Worm (Caenorhabditis elegans) whole organism, L4 larva: ENCODE measurements around the gene eppl-1.
"Not testable (repeated sequence)": the region's sequence is repeated elsewhere in the genome, so short reads cannot be mapped to it uniquely, and the experiment has no call there.

Source experiments
- F26F4.8 ChIP-seq: fragments of 200-800 bp; sonication (Bioruptor generic); conservative IDR thresholded peaks from 2 replicates; pipeline ENCODE4 v1.3.6; 2022; ENCODE audit warnings: missing genetic modification characterization, missing compliant biosample characterization
- Y105C5A.15 ChIP-seq: fragments of 200-800 bp; sonication (Bioruptor generic); IDR thresholded peaks from 2 replicates; pipeline ENCODE4 v1.3.6; 2022; ENCODE audit warnings: missing genetic modification characterization, missing compliant biosample characterization
- aha-1 ChIP-seq: fragments of 150-350 bp; peaks from one replicate; lab custom pipeline; 2014; ENCODE audit warnings: missing biosample characterization, missing genetic modification characterization
- ceh-20 ChIP-seq: fragments of 200-800 bp; sonication (Bioruptor generic); IDR thresholded peaks from 2 replicates; pipeline ENCODE4 v1.3.6; 2022; ENCODE audit warnings: missing genetic modification reagents, missing genetic modification characterization, missing compliant biosample characterization
- ces-1 ChIP-seq: fragments of 150-350 bp; sonication (generic microtip); optimal IDR thresholded peaks from 4 replicates; lab custom pipeline; 2014; ENCODE audit warnings: missing biosample characterization, missing genetic modification reagents, missing genetic modification characterization
- daf-19 ChIP-seq: fragments of 200-800 bp; sonication (Bioruptor generic); conservative IDR thresholded peaks from 2 replicates; pipeline ENCODE4 v1.3.6; 2022; ENCODE audit warnings: missing genetic modification characterization, missing compliant biosample characterization
- daf-8 ChIP-seq: fragments of 200-800 bp; sonication (Bioruptor generic); IDR thresholded peaks from 2 replicates; pipeline ENCODE4 v1.3.6; 2022; ENCODE audit warnings: missing genetic modification characterization, missing compliant biosample characterization
- dmd-6 ChIP-seq: fragments of 200-800 bp; sonication (Bioruptor generic); IDR thresholded peaks from 2 replicates; pipeline ENCODE4 v1.3.6; 2022; ENCODE audit warnings: missing genetic modification reagents, missing genetic modification characterization, missing compliant biosample characterization
- gei-8 ChIP-seq: fragments of 200-800 bp; sonication (Bioruptor generic); optimal IDR thresholded peaks from 2 replicates; lab custom pipeline; 2018; ENCODE audit warnings: mild to moderate bottlenecking, missing genetic modification characterization, missing compliant biosample characterization
- hlh-11 ChIP-seq: fragments of 200-800 bp; sonication (Bioruptor generic); optimal IDR thresholded peaks from 2 replicates; lab custom pipeline; 2018; ENCODE audit warnings: mild to moderate bottlenecking, missing genetic modification characterization, missing compliant biosample characterization
- hlh-30 ChIP-seq: sonication (generic microtip); optimal IDR thresholded peaks from 2 replicates; lab custom pipeline; 2017; ENCODE audit warnings: antibody characterized with exemption, mild to moderate bottlenecking, missing genetic modification characterization, missing compliant biosample characterization; ENCODE audit not compliant: insufficient read depth
- hmg-1.1 ChIP-seq: fragments of 200-800 bp; sonication (Bioruptor generic); IDR thresholded peaks from 2 replicates; pipeline ENCODE4 v1.3.6; 2022; ENCODE audit warnings: missing genetic modification reagents, missing genetic modification characterization, missing compliant biosample characterization
- lim-7 ChIP-seq: fragments of 200-800 bp; sonication (Bioruptor generic); IDR thresholded peaks from 2 replicates; pipeline ENCODE4 v1.3.6; 2022; ENCODE audit warnings: missing genetic modification characterization, missing compliant biosample characterization
- lin-1 ChIP-seq: fragments of 200-800 bp; sonication (Bioruptor generic); IDR thresholded peaks from 2 replicates; pipeline ENCODE4 v1.3.6; 2022; ENCODE audit warnings: missing genetic modification reagents, missing genetic modification characterization, missing compliant biosample characterization
- mdl-1 ChIP-seq, 2 experiments: fragments of 150-350 bp in 1 of 2; sonication (generic microtip) in 1 of 2; optimal IDR thresholded peaks; 2 replicates each; lab custom pipeline; 2014 to 2017; ENCODE audit warnings: missing biosample characterization in 2 of 2, missing genetic modification characterization in 2 of 2
- mdt-29 ChIP-seq: fragments of 200-800 bp; sonication (Bioruptor generic); IDR thresholded peaks from 2 replicates; pipeline ENCODE4 v1.3.6; 2022; ENCODE audit warnings: missing genetic modification reagents, missing genetic modification characterization, missing compliant biosample characterization
- mxl-2 ChIP-seq: fragments of 200-800 bp; sonication (Bioruptor generic); conservative IDR thresholded peaks from 2 replicates; pipeline ENCODE4 v1.3.6; 2022; ENCODE audit warnings: missing genetic modification reagents, missing genetic modification characterization, missing compliant biosample characterization
- mxl-3 ChIP-seq: fragments of 200-800 bp; sonication (Bioruptor generic); optimal IDR thresholded peaks from 2 replicates; lab custom pipeline; 2018; ENCODE audit warnings: mild to moderate bottlenecking, missing genetic modification characterization, missing compliant biosample characterization
- nhr-10 ChIP-seq: fragments of 150-350 bp; optimal IDR thresholded peaks from 2 replicates; lab custom pipeline; 2014; ENCODE audit warnings: missing biosample characterization, missing genetic modification characterization
- nhr-28 ChIP-seq: fragments of 150-350 bp; optimal IDR thresholded peaks from 2 replicates; lab custom pipeline; 2014; ENCODE audit warnings: missing biosample characterization, missing genetic modification characterization
- nhr-6 ChIP-seq: fragments of 150-350 bp; optimal IDR thresholded peaks from 2 replicates; lab custom pipeline; 2014; ENCODE audit warnings: missing biosample characterization, missing genetic modification characterization
- nhr-77 ChIP-seq: fragments of 150-350 bp; optimal IDR thresholded peaks from 2 replicates; lab custom pipeline; 2014; ENCODE audit warnings: missing biosample characterization, missing genetic modification characterization
- pha-4 ChIP-seq, 2 experiments: fragments of 150-350 bp in 1 of 2; fragments of 200-800 bp in 1 of 2; sonication (Bioruptor generic) in 1 of 2; IDR thresholded peaks in 1 of 2; optimal IDR thresholded peaks in 1 of 2; 2 replicates each; pipeline versions ENCODE4 v1.3.6 to Lab custom; 2014 to 2022; ENCODE audit warnings: missing genetic modification characterization in 2 of 2, missing genetic modification reagents in 2 of 2, missing biosample characterization in 1 of 2, missing compliant biosample characterization in 1 of 2
- php-3 ChIP-seq: fragments of 200-800 bp; sonication (Bioruptor generic); IDR thresholded peaks from 2 replicates; pipeline ENCODE4 v1.3.6; 2022; ENCODE audit warnings: missing genetic modification reagents, missing genetic modification characterization, missing compliant biosample characterization
- pqm-1 ChIP-seq: sonication (generic microtip); optimal IDR thresholded peaks from 2 replicates; lab custom pipeline; 2017; ENCODE audit warnings: missing biosample characterization, missing genetic modification characterization
- snpc-4 ChIP-seq: fragments of 150-350 bp; optimal IDR thresholded peaks from 2 replicates; lab custom pipeline; 2014; ENCODE audit warnings: missing biosample characterization, missing genetic modification characterization
- unc-130 ChIP-seq: sonication (generic microtip); optimal IDR thresholded peaks from 2 replicates; lab custom pipeline; 2016; ENCODE audit warnings: missing genetic modification reagents, missing genetic modification characterization, missing compliant biosample characterization
- unc-39 ChIP-seq: sonication (generic microtip); optimal IDR thresholded peaks from 2 replicates; lab custom pipeline; 2017; ENCODE audit warnings: missing biosample characterization, missing genetic modification characterization
- unc-62 ChIP-seq, 3 experiments: fragments of 150-350 bp in 1 of 3; sonication (generic microtip); optimal IDR thresholded peaks in 2 of 3; peaks in 1 of 3; 1 replicate in 1 of 3; 2 replicates in 2 of 3; lab custom pipeline; 2014 to 2017; ENCODE audit warnings: missing biosample characterization in 3 of 3, missing genetic modification characterization in 3 of 3, missing genetic modification reagents in 3 of 3, missing genotype in 1 of 3
- vab-7 ChIP-seq: fragments of 200-800 bp; sonication (Bioruptor generic); IDR thresholded peaks from 2 replicates; pipeline ENCODE4 v1.3.6; 2022; ENCODE audit warnings: missing genetic modification reagents, missing genetic modification characterization, missing compliant biosample characterization
- zag-1 ChIP-seq: fragments of 150-350 bp; optimal IDR thresholded peaks from 2 replicates; lab custom pipeline; 2014; ENCODE audit warnings: missing biosample characterization, missing genetic modification characterization
- zip-11 ChIP-seq: fragments of 200-800 bp; sonication (Bioruptor generic); IDR thresholded peaks from 2 replicates; pipeline ENCODE4 v1.3.6; 2022; ENCODE audit warnings: missing genetic modification characterization, missing compliant biosample characterization
- zip-2 ChIP-seq: fragments of 150-350 bp; optimal IDR thresholded peaks from 2 replicates; lab custom pipeline; 2014; ENCODE audit warnings: missing biosample characterization, missing genetic modification characterization

eppl-1 gene

DNA sequence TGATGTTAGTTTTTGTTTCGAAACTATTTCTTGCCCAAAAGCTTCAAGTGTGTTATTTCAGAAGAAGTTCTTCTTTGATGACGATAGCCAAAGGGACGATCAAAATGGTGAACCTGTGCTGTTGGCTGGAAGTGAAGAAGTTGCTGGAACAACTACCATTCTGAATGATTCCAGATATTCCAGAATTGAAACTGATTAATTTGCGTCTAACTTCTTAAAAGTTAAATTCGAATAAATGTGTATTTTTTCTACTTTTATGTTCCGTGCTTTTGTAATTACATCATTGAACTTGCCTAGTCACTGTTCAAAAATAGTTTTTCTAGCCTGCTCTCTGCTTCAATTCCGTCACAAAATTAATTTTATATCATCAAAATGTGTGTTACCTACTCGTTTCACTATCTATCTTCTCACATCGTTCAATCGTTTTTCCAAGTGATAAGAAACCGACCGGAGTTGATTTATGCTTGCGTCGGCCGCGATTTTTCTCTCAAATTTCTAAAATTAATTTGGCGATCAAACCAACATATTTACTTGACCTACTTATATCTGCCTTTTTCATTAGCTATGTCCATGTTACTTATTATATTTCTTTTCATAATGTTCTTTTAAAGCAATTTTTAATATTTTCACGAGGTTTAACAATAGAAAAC is 23.6 kb upstream of the eppl-1 start:
- TF ChIP-seq dmd-6 (GFP tag; lab: Robert Waterston, UW) (peak; percentile 57; the same call in 1 of the 2 replicates), mxl-3 (peak; percentile 35), zag-1 (tag; lab: Kevin White, UChicago) (no peak), pqm-1 (tag; lab: Kevin White, UChicago) (peak; percentile 76), aha-1 (peak; percentile 94), daf-19 (no peak), mdl-1 (tag; optimal IDR thresholded peaks at IDR 0.05; lab: Kevin White, UChicago) (peak in 1 of 2 experiments; percentile 44), php-3 (peak; percentile 73), hlh-11 (tag; lab: Kevin White, UChicago) (peak; percentile 47), Y105C5A.15 (GFP tag; lab: Robert Waterston, UW) (no peak), hlh-30 (tag; lab: Kevin White, UChicago) (no peak), unc-39 (no peak), ceh-20 (GFP tag; lab: Robert Waterston, UW) (no peak), mxl-2 (GFP tag; lab: Robert Waterston, UW) (no peak), ces-1 (GFP tag; lab: Kevin White, UChicago) (no peak), daf-8 (GFP tag; lab: Robert Waterston, UW) (no peak), nhr-77 (tag; lab: Kevin White, UChicago) (peak; percentile 26), unc-62 (GFP tag; optimal IDR thresholded peaks at IDR 0.05 in 1 of 2; lab: Kevin White, UChicago) (peak in 1 of 2 experiments; percentile 96), unc-62 (tag; optimal IDR thresholded peaks at IDR 0.05; lab: Kevin White, UChicago) (no peak), unc-130 (no peak), hmg-1.1 (no peak), nhr-28 (peak; percentile 82), lim-7 (GFP tag; lab: Robert Waterston, UW) (no peak), nhr-6 (tag; lab: Kevin White, UChicago) (no peak)
- TF ChIP-seq, all 104 proteins: peak for 10

DNA sequence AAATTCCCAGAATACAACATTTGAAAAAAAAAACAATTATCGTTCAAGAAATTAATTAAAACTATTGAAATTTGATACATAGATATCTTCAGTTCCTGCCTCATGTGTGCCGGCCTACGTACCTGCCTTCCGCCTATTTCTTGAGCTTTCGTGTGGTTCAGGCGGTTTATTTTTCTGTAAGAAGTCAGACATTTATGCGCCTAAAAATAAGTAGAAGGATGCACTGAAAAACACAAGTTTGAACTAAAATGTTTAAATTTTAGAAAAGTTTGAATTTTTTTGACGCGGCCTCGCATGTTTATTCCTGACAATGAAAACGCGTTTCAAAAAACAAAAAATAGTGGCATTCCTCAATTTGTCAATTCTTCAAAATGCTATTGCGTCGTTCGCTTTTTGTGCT is 22.2 kb upstream of the eppl-1 start, which contains the start of gene C28C12.11:
Gene C28C12.11, plus strand, starts transcription at position 301 of the 400 bp plus-strand sequence.
- TF ChIP-seq aha-1 (peak; percentile 4), zip-2 (tag; lab: Kevin White, UChicago) (no peak), unc-62 (GFP tag; optimal IDR thresholded peaks at IDR 0.05 in 1 of 2; lab: Kevin White, UChicago) (peak in 1 of 2 experiments; percentile 70), unc-62 (tag; optimal IDR thresholded peaks at IDR 0.05; lab: Kevin White, UChicago) (no peak), zip-11 (GFP tag; lab: Robert Waterston, UW) (no peak), mdl-1 (tag; optimal IDR thresholded peaks at IDR 0.05; lab: Kevin White, UChicago) (no peak)

DNA sequence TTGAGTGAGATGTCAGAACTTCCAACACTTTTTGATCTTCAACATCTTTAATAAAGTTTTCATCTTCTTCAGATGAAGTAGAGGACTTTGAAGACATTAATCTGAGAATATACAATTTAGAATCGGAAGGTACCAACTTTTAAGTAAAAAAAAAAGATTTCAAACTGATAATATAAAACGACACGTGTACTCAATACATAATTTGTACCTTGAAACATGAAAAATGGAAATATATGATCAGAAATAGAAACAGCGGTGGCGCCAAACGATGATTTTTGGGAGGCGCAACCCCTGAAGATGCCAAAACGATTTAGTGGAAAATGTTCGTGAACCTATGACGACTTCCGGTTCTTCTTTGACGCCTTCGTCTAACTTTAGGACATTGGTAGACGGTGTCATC is 20.9 kb upstream of the eppl-1 start, which contains the start of gene oat-1:
Gene oat-1, minus strand, starts transcription at position 101 of the 400 bp plus-strand sequence.
- TF ChIP-seq nhr-10 (no peak), gei-8 (no peak), snpc-4 (tag; lab: Kevin White, UChicago) (no peak)

DNA sequence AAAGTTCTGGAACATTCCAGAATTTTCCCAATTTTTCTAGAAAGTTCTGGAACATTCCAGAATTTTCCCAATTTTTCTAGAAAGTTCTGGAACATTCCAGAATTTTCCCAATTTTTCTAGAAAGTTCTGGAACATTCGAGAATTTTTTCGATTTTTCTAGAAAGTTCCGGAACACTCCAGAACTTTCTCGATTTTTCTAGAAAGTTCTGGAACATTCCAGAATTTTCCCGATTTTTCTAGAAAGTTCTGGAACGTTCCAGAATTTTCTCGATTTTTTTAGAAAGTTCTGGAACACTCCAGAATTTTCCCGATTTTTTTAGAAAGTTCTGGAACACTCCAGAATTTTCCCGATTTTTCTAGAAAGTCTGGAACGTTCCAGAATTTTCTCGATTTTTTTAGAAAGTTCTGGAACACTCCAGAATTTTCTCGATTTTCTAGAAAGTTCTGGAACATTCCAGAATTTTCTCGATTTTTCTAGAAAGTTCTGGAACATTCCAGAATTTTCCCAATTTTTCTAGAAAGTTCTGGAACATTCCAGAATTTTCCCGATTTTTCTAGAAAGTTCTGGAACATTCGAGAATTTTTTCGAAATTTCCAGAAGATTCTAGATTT is 17.3 kb upstream of the eppl-1 start:
- peak; percentile 73; the same call in 1 of the 2 replicates for TF ChIP-seq Y105C5A.15 (GFP tag; lab: Robert Waterston, UW)
- 0 out of 2 replicates have a peak, but pooled peaks have one; percentile 42 for TF ChIP-seq lim-7 (GFP tag; lab: Robert Waterston, UW)
- 0 out of 2 replicates have a peak, but pooled peaks have one; percentile 8 for TF ChIP-seq lin-1 (GFP tag; lab: Robert Waterston, UW)
- peak; percentile 79 for TF ChIP-seq mdt-29 (GFP tag; lab: Robert Waterston, UW)
- 0 out of 2 replicates have a peak, but pooled peaks have one; percentile 6 for TF ChIP-seq pha-4 (GFP tag; IDR thresholded peaks at IDR 0.05; lab: Robert Waterston, UW)
- TF ChIP-seq pha-4 (tag; optimal IDR thresholded peaks at IDR 0.05; lab: Kevin White, UChicago): not testable (repeated sequence)
- TF ChIP-seq vab-7 (GFP tag; lab: Robert Waterston, UW): peak; percentile 46; the same call in 1 of the 2 replicates
- TF ChIP-seq F26F4.8 (GFP tag; lab: Robert Waterston, UW): 0 out of 2 replicates have a peak, but pooled peaks have one; percentile 7
- TF ChIP-seq, all 104 proteins: peak for 7; not testable (repeated sequence) for 97
